Worm (Caenorhabditis elegans) whole organism, L4 larva: Measurements from ENCODE around the gene cyp-25A2.
A peak's percentile ranks its signal among the peaks of the same experiment; 100 is the strongest.

Experiments used
- F10B5.3 ChIP-seq: sonication (generic microtip); optimal IDR thresholded peaks from 2 replicates; lab custom pipeline; 2016; ENCODE audit warnings: mild to moderate bottlenecking, missing genetic modification characterization, missing compliant biosample characterization
- F26F4.8 ChIP-seq: fragments of 200-800 bp; sonication (Bioruptor generic); conservative IDR thresholded peaks from 2 replicates; pipeline ENCODE4 v1.3.6; 2022; ENCODE audit warnings: missing genetic modification characterization, missing compliant biosample characterization
- F44E2.7 ChIP-seq: fragments of 200-800 bp; sonication (Bioruptor generic); IDR thresholded peaks from 2 replicates; pipeline ENCODE4 v2.1.2; 2022; ENCODE audit warnings: missing genetic modification characterization, missing compliant biosample characterization
- Y5F2A.4 ChIP-seq: fragments of 200-800 bp; sonication (Bioruptor generic); optimal IDR thresholded peaks from 2 replicates; lab custom pipeline; 2018; ENCODE audit warnings: mild to moderate bottlenecking, missing genetic modification characterization, missing compliant biosample characterization
- Y75B8A.6 ChIP-seq: fragments of 200-800 bp; sonication (Bioruptor generic); IDR thresholded peaks from 2 replicates; pipeline ENCODE4 v1.3.6; 2022; ENCODE audit warnings: missing genetic modification reagents, missing genetic modification characterization, missing compliant biosample characterization
- aha-1 ChIP-seq: fragments of 150-350 bp; peaks from one replicate; lab custom pipeline; 2014; ENCODE audit warnings: missing biosample characterization, missing genetic modification characterization
- aly-2 ChIP-seq: sonication (generic microtip); optimal IDR thresholded peaks from 2 replicates; lab custom pipeline; 2018; ENCODE audit warnings: missing biosample characterization, missing genetic modification characterization
- arid-1 ChIP-seq: fragments of 200-800 bp; sonication (Bioruptor generic); conservative IDR thresholded peaks from 2 replicates; pipeline ENCODE4 v1.3.6; 2022; ENCODE audit warnings: missing genetic modification reagents, missing genetic modification characterization, missing compliant biosample characterization
- ceh-20 ChIP-seq: fragments of 200-800 bp; sonication (Bioruptor generic); IDR thresholded peaks from 2 replicates; pipeline ENCODE4 v1.3.6; 2022; ENCODE audit warnings: missing genetic modification reagents, missing genetic modification characterization, missing compliant biosample characterization
- ceh-32 ChIP-seq: sonication (generic microtip); optimal IDR thresholded peaks from 2 replicates; lab custom pipeline; 2016; ENCODE audit warnings: mild to moderate bottlenecking, missing genetic modification characterization, missing compliant biosample characterization; ENCODE audit not compliant: poor library complexity
- ceh-62 ChIP-seq: sonication (generic microtip); optimal IDR thresholded peaks from 2 replicates; lab custom pipeline; 2017; ENCODE audit warnings: missing biosample characterization, missing genetic modification characterization
- ces-1 ChIP-seq: fragments of 150-350 bp; sonication (generic microtip); optimal IDR thresholded peaks from 4 replicates; lab custom pipeline; 2014; ENCODE audit warnings: missing biosample characterization, missing genetic modification reagents, missing genetic modification characterization
- daf-12 ChIP-seq: fragments of 150-350 bp; optimal IDR thresholded peaks from 2 replicates; lab custom pipeline; 2014; ENCODE audit warnings: missing biosample characterization, missing genetic modification reagents, missing genetic modification characterization
- daf-16 ChIP-seq, 3 experiments: sonication (generic microtip); optimal IDR thresholded peaks; 2 replicates each; lab custom pipeline; 2016 to 2017; ENCODE audit warnings: missing genetic modification characterization in 3 of 3, missing genetic modification reagents in 3 of 3, mild to moderate bottlenecking in 2 of 3, missing compliant biosample characterization in 2 of 3, missing biosample characterization in 1 of 3, moderate library complexity in 1 of 3
- dmd-8 ChIP-seq: fragments of 200-800 bp; sonication (Bioruptor generic); IDR thresholded peaks from 2 replicates; pipeline ENCODE4 v1.3.6; 2022; ENCODE audit warnings: missing genetic modification characterization, missing compliant biosample characterization
- dmd-9 ChIP-seq: fragments of 200-800 bp; sonication (Bioruptor generic); IDR thresholded peaks from 2 replicates; pipeline ENCODE4 v1.3.6; 2022; ENCODE audit warnings: missing genetic modification reagents, missing genetic modification characterization, missing compliant biosample characterization
- dve-1 ChIP-seq: sonication (generic microtip); optimal IDR thresholded peaks from 2 replicates; lab custom pipeline; 2017; ENCODE audit warnings: antibody characterized with exemption, mild to moderate bottlenecking, missing genetic modification characterization, missing compliant biosample characterization; ENCODE audit not compliant: insufficient read depth
- egl-43 ChIP-seq: fragments of 200-800 bp; sonication (Bioruptor generic); IDR thresholded peaks from 2 replicates; pipeline ENCODE4 v1.3.6; 2022; ENCODE audit warnings: missing genetic modification reagents, missing genetic modification characterization, missing compliant biosample characterization
- fkh-10 ChIP-seq: fragments of 150-350 bp; optimal IDR thresholded peaks from 2 replicates; lab custom pipeline; 2014; ENCODE audit warnings: missing biosample characterization, missing genetic modification reagents, missing genetic modification characterization
- fos-1 ChIP-seq: fragments of 150-350 bp; optimal IDR thresholded peaks from 2 replicates; lab custom pipeline; 2014; ENCODE audit warnings: missing biosample characterization, missing genetic modification characterization
- hif-1 ChIP-seq, 2 experiments: sonication (generic microtip); optimal IDR thresholded peaks; 2 replicates each; lab custom pipeline; 2016 to 2017; ENCODE audit warnings: missing compliant biosample characterization in 2 of 2, missing genetic modification characterization in 2 of 2, missing genetic modification reagents in 2 of 2, missing genotype in 2 of 2, mild to moderate bottlenecking in 1 of 2
- hlh-11 ChIP-seq: fragments of 200-800 bp; sonication (Bioruptor generic); optimal IDR thresholded peaks from 2 replicates; lab custom pipeline; 2018; ENCODE audit warnings: mild to moderate bottlenecking, missing genetic modification characterization, missing compliant biosample characterization
- hlh-30 ChIP-seq: sonication (generic microtip); optimal IDR thresholded peaks from 2 replicates; lab custom pipeline; 2017; ENCODE audit warnings: antibody characterized with exemption, mild to moderate bottlenecking, missing genetic modification characterization, missing compliant biosample characterization; ENCODE audit not compliant: insufficient read depth
- lim-7 ChIP-seq: fragments of 200-800 bp; sonication (Bioruptor generic); IDR thresholded peaks from 2 replicates; pipeline ENCODE4 v1.3.6; 2022; ENCODE audit warnings: missing genetic modification characterization, missing compliant biosample characterization
- lin-1 ChIP-seq: fragments of 200-800 bp; sonication (Bioruptor generic); IDR thresholded peaks from 2 replicates; pipeline ENCODE4 v1.3.6; 2022; ENCODE audit warnings: missing genetic modification reagents, missing genetic modification characterization, missing compliant biosample characterization
- lin-13 ChIP-seq: fragments of 150-350 bp; optimal IDR thresholded peaks from 2 replicates; lab custom pipeline; 2014; ENCODE audit warnings: missing biosample characterization, missing genetic modification reagents, missing genetic modification characterization
- lin-29 ChIP-seq: fragments of 200-800 bp; sonication (Bioruptor generic); IDR thresholded peaks from 2 replicates; pipeline ENCODE4 v1.3.6; 2022; ENCODE audit warnings: missing genetic modification reagents, missing genetic modification characterization, missing compliant biosample characterization
- mxl-2 ChIP-seq: fragments of 200-800 bp; sonication (Bioruptor generic); conservative IDR thresholded peaks from 2 replicates; pipeline ENCODE4 v1.3.6; 2022; ENCODE audit warnings: missing genetic modification reagents, missing genetic modification characterization, missing compliant biosample characterization
- mxl-3 ChIP-seq: fragments of 200-800 bp; sonication (Bioruptor generic); optimal IDR thresholded peaks from 2 replicates; lab custom pipeline; 2018; ENCODE audit warnings: mild to moderate bottlenecking, missing genetic modification characterization, missing compliant biosample characterization
- nhr-102 ChIP-seq: sonication (generic microtip); optimal IDR thresholded peaks from 2 replicates; lab custom pipeline; 2016; ENCODE audit warnings: mild to moderate bottlenecking, missing genetic modification characterization, moderate library complexity, missing compliant biosample characterization
- nhr-11 ChIP-seq: fragments of 150-350 bp; optimal IDR thresholded peaks from 2 replicates; lab custom pipeline; 2014; ENCODE audit warnings: missing biosample characterization, missing genetic modification characterization
- nhr-25 ChIP-seq: sonication (generic microtip); optimal IDR thresholded peaks from 2 replicates; lab custom pipeline; 2017; ENCODE audit warnings: missing genetic modification characterization, mild to moderate bottlenecking, missing compliant biosample characterization, antibody characterized with exemption, moderate library complexity, borderline replicate concordance; ENCODE audit not compliant: insufficient read depth
- nhr-28 ChIP-seq: fragments of 150-350 bp; optimal IDR thresholded peaks from 2 replicates; lab custom pipeline; 2014; ENCODE audit warnings: missing biosample characterization, missing genetic modification characterization
- nhr-41 ChIP-seq: fragments of 200-800 bp; sonication (Bioruptor generic); IDR thresholded peaks from 2 replicates; pipeline ENCODE4 v1.3.6; 2022; ENCODE audit warnings: missing genetic modification reagents, missing genetic modification characterization, missing compliant biosample characterization
- php-3 ChIP-seq: fragments of 200-800 bp; sonication (Bioruptor generic); IDR thresholded peaks from 2 replicates; pipeline ENCODE4 v1.3.6; 2022; ENCODE audit warnings: missing genetic modification reagents, missing genetic modification characterization, missing compliant biosample characterization
- pqm-1 ChIP-seq: sonication (generic microtip); optimal IDR thresholded peaks from 2 replicates; lab custom pipeline; 2017; ENCODE audit warnings: missing biosample characterization, missing genetic modification characterization
- rbr-2 ChIP-seq: sonication (generic microtip); optimal IDR thresholded peaks from 2 replicates; lab custom pipeline; 2016; ENCODE audit warnings: missing genotype, missing genetic modification characterization, missing compliant biosample characterization
- snpc-1.2 ChIP-seq: fragments of 200-800 bp; sonication (Bioruptor generic); IDR thresholded peaks from 2 replicates; pipeline ENCODE4 v1.3.6; 2022; ENCODE audit warnings: missing genetic modification reagents, missing genetic modification characterization, missing compliant biosample characterization
- snpc-4 ChIP-seq: fragments of 150-350 bp; optimal IDR thresholded peaks from 2 replicates; lab custom pipeline; 2014; ENCODE audit warnings: missing biosample characterization, missing genetic modification characterization
- spr-1 ChIP-seq: sonication (generic microtip); optimal IDR thresholded peaks from 2 replicates; lab custom pipeline; 2016; ENCODE audit warnings: mild to moderate bottlenecking, missing genetic modification characterization, missing compliant biosample characterization
- unc-39 ChIP-seq: sonication (generic microtip); optimal IDR thresholded peaks from 2 replicates; lab custom pipeline; 2017; ENCODE audit warnings: missing biosample characterization, missing genetic modification characterization
- unc-62 ChIP-seq, 3 experiments: fragments of 150-350 bp in 1 of 3; sonication (generic microtip); optimal IDR thresholded peaks in 2 of 3; peaks in 1 of 3; 1 replicate in 1 of 3; 2 replicates in 2 of 3; lab custom pipeline; 2014 to 2017; ENCODE audit warnings: missing biosample characterization in 3 of 3, missing genetic modification characterization in 3 of 3, missing genetic modification reagents in 3 of 3, missing genotype in 1 of 3
- vab-7 ChIP-seq: fragments of 200-800 bp; sonication (Bioruptor generic); IDR thresholded peaks from 2 replicates; pipeline ENCODE4 v1.3.6; 2022; ENCODE audit warnings: missing genetic modification reagents, missing genetic modification characterization, missing compliant biosample characterization
- zip-11 ChIP-seq: fragments of 200-800 bp; sonication (Bioruptor generic); IDR thresholded peaks from 2 replicates; pipeline ENCODE4 v1.3.6; 2022; ENCODE audit warnings: missing genetic modification characterization, missing compliant biosample characterization
- ztf-11 ChIP-seq: fragments of 150-350 bp; optimal IDR thresholded peaks from 2 replicates; lab custom pipeline; 2014; ENCODE audit warnings: missing biosample characterization, missing genetic modification characterization
- ztf-7 ChIP-seq: fragments of 150-350 bp; optimal IDR thresholded peaks from 2 replicates; lab custom pipeline; 2014; ENCODE audit warnings: missing biosample characterization, missing genetic modification characterization

The cyp-25A2 gene

DNA sequence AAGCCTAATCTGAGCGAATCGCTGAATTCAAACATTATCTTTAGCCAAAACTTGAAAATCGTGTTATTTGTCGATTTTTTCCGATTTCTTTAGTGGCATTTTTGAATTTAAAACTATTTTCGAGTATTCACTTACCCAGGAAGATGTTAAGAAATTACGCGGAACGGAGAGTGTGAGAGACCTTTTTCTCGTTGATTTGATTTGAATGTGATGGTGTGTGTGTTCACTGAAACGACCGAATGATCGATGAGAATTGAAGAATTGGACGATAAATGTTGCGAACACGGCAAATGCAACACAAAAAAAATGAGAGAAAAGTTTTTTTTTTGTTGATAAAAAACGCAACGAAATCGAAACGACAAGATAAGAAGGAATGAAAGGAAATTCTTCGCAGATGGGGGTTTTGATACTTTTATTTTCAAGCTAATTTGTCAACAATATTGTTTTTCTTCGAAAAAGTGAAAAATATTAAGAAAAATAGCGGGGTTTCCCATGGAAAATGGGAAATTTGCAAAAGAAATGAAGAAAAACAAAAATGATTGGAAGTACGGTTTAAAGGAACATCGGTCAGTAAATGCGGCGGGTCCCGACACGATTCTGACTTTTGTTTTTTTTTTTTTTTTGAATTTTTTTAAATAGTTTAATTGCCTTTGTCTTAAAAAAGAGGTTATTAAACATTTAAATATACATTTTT, 34.6 kb upstream of the cyp-25A2 start, which contains the start of gene mtm-3:
mtm-3 (minus strand) TSS at position 228 of the 694 bp plus-strand sequence.
- TF ChIP-seq ztf-11: no peak
- no peak for TF ChIP-seq vab-7 (GFP tag; lab: Robert Waterston, UW)
- no peak for TF ChIP-seq Y75B8A.6
- no peak for TF ChIP-seq ceh-62
- TF ChIP-seq ceh-20: no peak
- no peak for TF ChIP-seq lin-13 (GFP tag; lab: Kevin White, UChicago)
- TF ChIP-seq nhr-28: peak; percentile 27
- TF ChIP-seq dve-1 (tag; lab: Kevin White, UChicago): peak; percentile 36
- TF ChIP-seq daf-12 (tag; lab: Kevin White, UChicago): no peak
- peak; percentile 83 for TF ChIP-seq aha-1 (tag; lab: Kevin White, UChicago)
- no peak for TF ChIP-seq nhr-11 (tag; lab: Kevin White, UChicago)
- TF ChIP-seq ceh-32 (tag; lab: Kevin White, UChicago): no peak
- TF ChIP-seq mxl-3 (GFP tag; lab: Kevin White, UChicago): peak; percentile 33
- TF ChIP-seq F10B5.3: no peak
- TF ChIP-seq ztf-7 (tag; lab: Kevin White, UChicago): no peak
- no peak for TF ChIP-seq zip-11 (GFP tag; lab: Robert Waterston, UW)
- TF ChIP-seq unc-62 (GFP tag; optimal IDR thresholded peaks at IDR 0.05 in 1 of 2; lab: Kevin White, UChicago): peak in 1 of 2 experiments; percentile 90
- TF ChIP-seq unc-62 (tag; optimal IDR thresholded peaks at IDR 0.05; lab: Kevin White, UChicago): no peak
- TF ChIP-seq hlh-11 (tag; lab: Kevin White, UChicago): peak; percentile 23
- no peak for TF ChIP-seq daf-16 (GFP tag; optimal IDR thresholded peaks at IDR 0.05; lab: Kevin White, UChicago)
- TF ChIP-seq daf-16 (tag; optimal IDR thresholded peaks at IDR 0.05; lab: Kevin White, UChicago): peak; percentile 68
- TF ChIP-seq pqm-1 (tag; lab: Kevin White, UChicago): peak; percentile 26
- no peak for TF ChIP-seq lin-1 (GFP tag; lab: Robert Waterston, UW)
- no peak for TF ChIP-seq dmd-8 (GFP tag; lab: Robert Waterston, UW)
- TF ChIP-seq nhr-102 (tag; lab: Kevin White, UChicago): no peak
- no peak for TF ChIP-seq dmd-9
- TF ChIP-seq unc-39 (tag; lab: Kevin White, UChicago): no peak

DNA sequence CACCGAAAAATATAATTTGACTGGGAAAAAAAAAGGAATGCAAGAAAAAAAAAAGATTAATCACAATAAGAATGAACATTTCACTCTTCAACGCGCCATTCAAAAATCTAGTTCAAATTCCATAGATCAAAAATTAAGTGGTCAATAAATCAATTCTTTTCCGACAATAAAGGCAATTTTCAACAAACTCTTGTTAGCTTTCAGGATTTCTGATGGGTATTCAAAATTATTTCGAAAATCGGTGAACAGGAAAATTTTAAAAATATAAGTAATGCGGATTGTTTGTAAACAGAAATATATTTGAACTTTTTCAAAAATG, 34.1 kb upstream of the cyp-25A2 start:
- no peak for TF ChIP-seq rbr-2 (tag; lab: Kevin White, UChicago)
- no peak for TF ChIP-seq lin-13 (GFP tag; lab: Kevin White, UChicago)
- no peak for TF ChIP-seq F44E2.7 (GFP tag; lab: Robert Waterston, UW)
- TF ChIP-seq unc-39 (tag; lab: Kevin White, UChicago): no peak
- no peak for TF ChIP-seq dve-1 (tag; lab: Kevin White, UChicago)
- no peak for TF ChIP-seq mxl-2 (GFP tag; lab: Robert Waterston, UW)
- TF ChIP-seq Y5F2A.4 (GFP tag; lab: Kevin White, UChicago): no peak
- no peak for TF ChIP-seq hif-1 (tag; optimal IDR thresholded peaks at IDR 0.05; lab: Kevin White, UChicago)
- no peak for TF ChIP-seq ceh-20
- no peak for TF ChIP-seq ceh-32 (tag; lab: Kevin White, UChicago)
- TF ChIP-seq php-3 (GFP tag; lab: Robert Waterston, UW): no peak
- TF ChIP-seq fos-1 (tag; lab: Kevin White, UChicago): no peak
- no peak for TF ChIP-seq lin-29 (GFP tag; lab: Robert Waterston, UW)
- no peak for TF ChIP-seq lin-1 (GFP tag; lab: Robert Waterston, UW)

DNA sequence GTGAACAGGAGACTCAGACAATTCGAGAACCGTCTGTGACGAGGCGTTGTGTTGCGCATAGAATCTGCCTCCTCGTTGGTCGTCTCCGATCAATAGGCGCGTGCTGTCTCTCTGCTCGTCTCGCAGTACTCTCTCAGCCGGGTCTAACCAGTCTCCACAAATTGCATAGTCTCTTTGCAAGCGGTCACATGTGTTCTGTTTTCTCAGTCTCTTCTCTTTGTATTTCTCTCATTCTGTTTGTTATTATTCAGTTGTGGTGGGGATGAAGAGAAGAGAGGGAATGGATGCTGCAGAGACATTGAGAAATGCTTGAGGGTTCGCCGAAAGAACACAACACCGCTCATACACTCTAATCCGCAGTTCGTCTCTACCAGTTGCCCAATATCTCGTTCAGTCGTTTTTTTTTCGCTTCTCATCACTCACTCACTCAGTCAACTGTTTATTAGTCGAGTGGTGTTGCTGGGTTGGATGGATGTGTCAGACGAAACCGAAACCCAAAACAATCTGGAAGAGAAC, 33.6 kb upstream of the cyp-25A2 start:
- peak; percentile 83 for TF ChIP-seq nhr-102 (tag; lab: Kevin White, UChicago)
- TF ChIP-seq egl-43 (GFP tag; lab: Robert Waterston, UW): peak; percentile 91
- no peak for TF ChIP-seq snpc-4 (tag; lab: Kevin White, UChicago)
- TF ChIP-seq fkh-10 (GFP tag; lab: Kevin White, UChicago): peak; percentile 97
- TF ChIP-seq lim-7 (GFP tag; lab: Robert Waterston, UW): 0 out of 2 replicates have a peak, but pooled peaks have one; percentile 12
- TF ChIP-seq nhr-25 (tag; lab: Kevin White, UChicago): peak; percentile 78
- TF ChIP-seq ces-1 (GFP tag; lab: Kevin White, UChicago): peak; percentile 50
- no peak for TF ChIP-seq snpc-1.2
- 0 out of 2 replicates have a peak, but pooled peaks have one; percentile 30 for TF ChIP-seq lin-29 (GFP tag; lab: Robert Waterston, UW)
- no peak for TF ChIP-seq F26F4.8
- peak; percentile 100 for TF ChIP-seq hlh-30 (tag; lab: Kevin White, UChicago)
- TF ChIP-seq spr-1: peak; percentile 86
- TF ChIP-seq aly-2 (tag; lab: Kevin White, UChicago): no peak
- TF ChIP-seq arid-1 (GFP tag; lab: Robert Waterston, UW): peak; percentile 56; the same call in 1 of the 2 replicates
- no peak for TF ChIP-seq nhr-41 (GFP tag; lab: Robert Waterston, UW)
